Fruit fly (Drosophila melanogaster): ENCODE data around the gene Cnot4.

Gene Cnot4

DNA sequence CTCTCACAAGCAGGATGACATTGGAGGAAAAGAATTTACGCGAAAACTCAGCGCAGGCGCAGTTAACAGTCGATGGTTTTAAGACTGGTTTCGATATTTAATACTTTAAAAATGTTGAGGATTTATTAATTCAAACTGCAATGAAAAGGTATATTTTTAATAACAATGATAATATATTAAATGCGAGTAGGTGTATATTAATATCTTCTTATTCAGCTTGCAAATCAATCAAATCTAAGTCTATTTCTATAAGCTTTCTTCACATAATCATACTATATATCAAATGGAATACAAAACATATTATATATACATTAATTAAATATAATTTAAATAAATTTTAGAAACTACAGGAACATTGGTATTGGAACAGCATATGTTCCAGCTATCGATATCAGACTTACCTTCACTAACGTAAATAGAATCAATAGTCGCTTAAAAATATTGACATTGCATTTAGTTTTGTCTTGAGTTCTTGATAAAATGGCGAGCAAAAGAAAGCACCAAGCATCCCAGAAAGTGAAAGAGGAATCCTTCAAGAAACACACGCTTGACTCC, 39.2 kb downstream of the Cnot4 start, which contains the start of the genes TBC1D16 and holn1:
Gene TBC1D16 (minus strand): TSS at position 51 of the 555 bp plus-strand sequence.
Gene holn1 (plus strand): TSS at position 390 of the 555 bp plus-strand sequence.
- TF ChIP-seq Sin3A (optimal IDR thresholded peaks at IDR 0.05) (no peak), ttk (optimal IDR thresholded peaks at IDR 0.05) (no peak), Myc (optimal IDR thresholded peaks at IDR 0.05) (no peak), h (optimal IDR thresholded peaks at IDR 0.05) (no peak)

dm6 chr2L:10437317-10437716, 40.8 kb downstream of the Cnot4 start, which contains the start of gene STUB1:
STUB1 (plus strand) TSS chr2L:10437548.
- no peak for TF ChIP-seq Sin3A (optimal IDR thresholded peaks at IDR 0.05)
- TF ChIP-seq psq (optimal IDR thresholded peaks at IDR 0.05), result no peak
- TF ChIP-seq insv (optimal IDR thresholded peaks at IDR 0.05), result no peak
- no peak for TF ChIP-seq ttk (optimal IDR thresholded peaks at IDR 0.05)
- TF ChIP-seq Myc (optimal IDR thresholded peaks at IDR 0.05), result no peak
- TF ChIP-seq h (optimal IDR thresholded peaks at IDR 0.05), result no peak

DNA sequence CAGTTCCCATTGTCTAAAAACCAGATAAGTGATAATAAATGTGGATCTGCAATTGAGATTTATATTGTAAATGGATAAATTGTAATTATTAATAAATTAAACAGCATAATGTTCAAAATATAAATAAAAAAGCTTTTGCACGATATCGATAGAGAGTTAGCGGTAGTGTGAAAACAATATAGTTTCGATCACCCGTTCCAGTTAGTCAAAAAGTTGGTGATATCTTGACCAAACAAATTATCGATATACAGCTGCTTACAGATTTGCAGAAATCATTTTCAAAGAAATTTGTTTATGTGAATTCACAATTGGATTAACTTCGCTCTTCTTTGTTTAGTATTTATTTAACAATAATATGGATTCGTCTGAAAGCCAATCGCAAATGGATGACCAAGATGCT, 42.7 kb downstream of the Cnot4 start, which contains the start of gene Nse4:
Gene Nse4 (plus strand): TSS at position 267 of the 400 bp plus-strand sequence.
- TF ChIP-seq Myc (optimal IDR thresholded peaks at IDR 0.05) (no peak), ttk (optimal IDR thresholded peaks at IDR 0.05) (no peak), insv (optimal IDR thresholded peaks at IDR 0.05) (no peak)

DNA sequence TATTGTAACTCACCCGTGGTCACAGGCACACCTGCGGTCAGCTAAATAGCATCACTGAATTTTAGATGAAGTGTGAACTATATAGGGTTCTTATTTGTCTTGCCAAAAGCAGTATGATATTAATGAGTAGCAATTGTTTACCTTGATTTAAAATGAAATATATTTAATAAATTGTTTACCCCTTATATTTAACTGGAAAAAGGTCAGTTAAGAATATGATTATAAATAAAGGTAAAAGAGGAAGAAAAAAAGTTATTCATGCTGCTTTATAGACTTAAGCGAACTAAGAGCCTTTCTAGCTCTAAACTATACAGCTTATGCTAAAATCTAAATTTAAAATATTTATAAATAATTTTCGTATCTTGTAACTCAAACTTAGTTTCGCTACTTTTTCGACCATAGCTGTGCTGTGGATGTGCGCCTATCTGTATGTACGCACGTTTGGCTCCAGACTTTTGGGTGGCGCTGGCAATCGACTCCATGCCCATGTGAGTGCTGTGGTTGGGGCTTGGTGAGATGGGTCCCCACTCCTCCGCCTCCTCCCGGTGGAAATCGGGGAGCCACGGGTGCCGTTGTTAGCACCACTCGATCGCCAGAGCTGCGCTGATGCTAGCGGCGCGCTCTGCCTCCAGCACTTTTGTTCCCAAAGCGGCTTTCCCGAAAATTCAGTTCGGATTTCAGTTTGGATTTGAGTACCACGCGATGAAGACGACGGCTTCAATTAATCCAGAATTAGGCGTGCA, 45.7 kb downstream of the Cnot4 start, which contains the start of gene loh:
Gene loh (plus strand): TSS at position 487 of the 743 bp plus-strand sequence.
- no peak for TF ChIP-seq insv (optimal IDR thresholded peaks at IDR 0.05)
- TF ChIP-seq Sin3A (optimal IDR thresholded peaks at IDR 0.05), result no peak
- no peak for TF ChIP-seq ttk (optimal IDR thresholded peaks at IDR 0.05)
- TF ChIP-seq h (optimal IDR thresholded peaks at IDR 0.05), result no peak
- no peak for TF ChIP-seq psq (optimal IDR thresholded peaks at IDR 0.05)
- no peak for TF ChIP-seq Myc (optimal IDR thresholded peaks at IDR 0.05)

dm6 chr2L:10452296-10452695, 55.8 kb downstream of the Cnot4 start, which contains the start of gene ppk10:
ppk10 (minus strand) TSS chr2L:10452396.
- TF ChIP-seq ttk (optimal IDR thresholded peaks at IDR 0.05) (no peak), insv (optimal IDR thresholded peaks at IDR 0.05) (no peak), Myc (optimal IDR thresholded peaks at IDR 0.05) (no peak), h (optimal IDR thresholded peaks at IDR 0.05) (no peak), psq (optimal IDR thresholded peaks at IDR 0.05) (no peak), Sin3A (optimal IDR thresholded peaks at IDR 0.05) (no peak)
